Worm (Caenorhabditis elegans): ENCODE measurements around the gene twk-11.

- TF ChIP-seq ceh-36 (tag; optimal IDR thresholded peaks at IDR 0.05): no peak
- TF ChIP-seq ama-1 (optimal IDR thresholded peaks at IDR 0.05): no peak
Observed at ce11 chrV:7059350-7059749, 23.0 kb upstream of the twk-11 start, which contains the start of gene mdt-6.

Measured in whole organism, early embryonic.